Worm (Caenorhabditis elegans): ENCODE data around the gene F59A7.7.

ce11 chrV:2031454-2031853, 19.6 kb downstream of the F59A7.7 start, which contains the start of gene hil-6:
- no peak for TF ChIP-seq him-1 (tag; optimal IDR thresholded peaks at IDR 0.05)
- no peak for TF ChIP-seq dao-5 (tag; optimal IDR thresholded peaks at IDR 0.05)
